Worm (Caenorhabditis elegans) whole organism, L1 larva: ENCODE results near the gene T04A8.18.

ENCODE experiments used
- dpl-1 ChIP-seq, 3 experiments: fragments of 150-350 bp in 2 of 3; sonication (generic microtip) in 1 of 3; optimal IDR thresholded peaks; 2 replicates each; lab custom pipeline; 2014 to 2017; ENCODE audit warnings: missing biosample characterization in 3 of 3, missing genetic modification characterization in 3 of 3, missing genetic modification reagents in 3 of 3
- fos-1 ChIP-seq: fragments of 150-350 bp; optimal IDR thresholded peaks from 2 replicates; lab custom pipeline; 2014; ENCODE audit warnings: missing biosample characterization, missing genetic modification characterization
- nhr-12 ChIP-seq: sonication (generic microtip); optimal IDR thresholded peaks from 2 replicates; lab custom pipeline; 2017; ENCODE audit warnings: missing biosample characterization, missing genetic modification characterization
- nhr-71 ChIP-seq: sonication (generic microtip); optimal IDR thresholded peaks from 2 replicates; lab custom pipeline; 2016; ENCODE audit warnings: mild to moderate bottlenecking, missing genetic modification characterization, moderate library complexity, missing compliant biosample characterization

- TF ChIP-seq dpl-1 (GFP tag; optimal IDR thresholded peaks at IDR 0.05; lab: Kevin White, UChicago) (no peak), fos-1 (tag; lab: Kevin White, UChicago) (no peak), nhr-71 (tag; lab: Kevin White, UChicago) (no peak), nhr-12 (tag; lab: Kevin White, UChicago) (no peak)
These were observed 36.9 kb downstream of the T04A8.18 start, which contains the start of gene F17C8.6 for ce11 chrIII:4745934-4746333.
